Worm (Caenorhabditis elegans): Measurements from ENCODE around the gene rabr-4.

- no peak for TF ChIP-seq Y55F3AM.14 (GFP tag; optimal IDR thresholded peaks at IDR 0.05)
- no peak for TF ChIP-seq lsy-2 (tag; optimal IDR thresholded peaks at IDR 0.05)
- no peak for TF ChIP-seq elt-3 (tag; optimal IDR thresholded peaks at IDR 0.05)
- TF ChIP-seq snpc-4 (tag; optimal IDR thresholded peaks at IDR 0.05), result no peak
- TF ChIP-seq fos-1 (tag; optimal IDR thresholded peaks at IDR 0.05), result no peak
- TF ChIP-seq mab-5 (tag; optimal IDR thresholded peaks at IDR 0.05), result no peak
These were observed 4.3 kb upstream of the rabr-4 start, which contains the start of gene srh-281 for ce11 chrV:16190485-16190884.

Measured in whole organism, L2 larva.